Fruit fly (Drosophila melanogaster) whole organism, pupa: ENCODE results near the gene CG17819.

Experiments
- CG12605 ChIP-seq: fragments of 200-800 bp; sonication (Bioruptor generic); IDR thresholded peaks from 2 replicates; pipeline ENCODE4 v1.3.6; 2022; ENCODE audit warnings: missing biosample characterization, missing genetic modification characterization
- CG14655 ChIP-seq: fragments of 200-800 bp; sonication (Bioruptor generic); optimal IDR thresholded peaks from 3 replicates; lab custom pipeline; 2017; ENCODE audit warnings: mild to moderate bottlenecking, missing biosample characterization, missing genetic modification reagents, missing genetic modification characterization
- CG15710 ChIP-seq: fragments of 200-800 bp; sonication (Bioruptor generic); optimal IDR thresholded peaks from 2 replicates; lab custom pipeline; 2018; ENCODE audit warnings: missing biosample characterization, mild to moderate bottlenecking, missing genetic modification characterization, moderate library complexity
- CG4496 ChIP-seq: fragments of 200-800 bp; sonication (Bioruptor generic); IDR thresholded peaks from 3 replicates; pipeline ENCODE4 v1.3.6; 2022; ENCODE audit warnings: missing biosample characterization, missing genetic modification characterization
- CG8159 ChIP-seq: fragments of 200-800 bp; sonication (Bioruptor generic); optimal IDR thresholded peaks from 3 replicates; lab custom pipeline; 2018; ENCODE audit warnings: missing biosample characterization, mild to moderate bottlenecking, missing genetic modification characterization, moderate library complexity
- CG8301 ChIP-seq: fragments of 200-800 bp; sonication (Bioruptor generic); optimal IDR thresholded peaks from 2 replicates; lab custom pipeline; 2018; ENCODE audit warnings: missing biosample characterization, mild to moderate bottlenecking, missing genetic modification characterization
- EcR ChIP-seq: fragments of 200-800 bp; sonication (Bioruptor generic); optimal IDR thresholded peaks from 3 replicates; lab custom pipeline; 2019; ENCODE audit warnings: missing biosample characterization, missing genetic modification characterization, mild to moderate bottlenecking, moderate library complexity, missing genetic modification reagents

- TF ChIP-seq CG12605 (GFP tag; lab: Robert Waterston, UW) (no peak), CG8301 (no peak), CG4496 (GFP tag; lab: Robert Waterston, UW) (no peak), CG8159 (tag; lab: Kevin White, UChicago) (no peak), CG14655 (GFP tag; lab: Kevin White, UChicago) (no peak), EcR (GFP tag; lab: Kevin White, UChicago) (no peak), CG15710 (tag; lab: Kevin White, UChicago) (no peak)
Measured at dm6 chr3R:21867819-21868218, 17.5 kb downstream of the CG17819 start, which contains the start of the genes CG6569 and Cby.
